Fruit fly (Drosophila melanogaster) Kc167 (cell line): ENCODE results near the gene Mur29B.

ENCODE experiments used
- Myc ChIP-seq: fragments of >200 bp; optimal IDR thresholded peaks from 2 replicates; lab custom pipeline; 2017; ENCODE audit warnings: missing external identifiers
- Sin3A ChIP-seq: fragments of >200 bp; optimal IDR thresholded peaks from 2 replicates; lab custom pipeline; 2018; ENCODE audit warnings: missing external identifiers
- psq ChIP-seq: fragments of >200 bp; optimal IDR thresholded peaks from 2 replicates; lab custom pipeline; 2017; ENCODE audit warnings: missing external identifiers

DNA sequence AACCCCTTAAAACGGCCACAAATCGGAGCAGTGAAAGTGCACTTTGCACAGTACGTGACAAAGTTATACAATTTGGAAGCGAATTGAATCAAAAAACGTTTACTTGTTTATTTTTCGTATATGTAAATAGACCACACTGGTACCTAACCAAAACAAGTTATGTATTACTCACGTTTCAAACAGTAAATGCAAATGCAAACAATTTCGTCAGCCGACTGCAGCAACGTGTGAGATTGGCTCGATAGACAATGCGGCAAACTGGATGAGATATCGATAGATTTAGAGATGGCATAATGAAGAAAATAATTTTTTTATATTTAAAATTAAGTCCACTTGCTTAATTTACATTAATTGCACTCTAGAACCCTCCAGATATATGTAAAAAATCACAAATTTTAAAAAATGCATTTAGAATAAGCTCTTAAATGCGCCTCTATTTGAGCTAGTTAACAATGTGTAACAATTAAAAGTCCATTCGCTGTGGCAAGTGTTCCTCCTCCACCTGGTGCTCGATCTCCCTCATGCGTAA is 29.6 kb downstream of the Mur29B start, which contains the start of gene AlaRS:
- TF ChIP-seq Myc (lab: Kevin White, UChicago) (no peak), psq (lab: Kevin White, UChicago) (no peak), Sin3A (no peak)
